Worm (Caenorhabditis elegans) whole organism, L1 larva: ENCODE data around the gene rpi-1.

ENCODE experiments used
- aly-2 ChIP-seq: fragments of 150-350 bp; optimal IDR thresholded peaks from 2 replicates; lab custom pipeline; 2014; ENCODE audit warnings: missing biosample characterization, missing genetic modification characterization
- blmp-1 ChIP-seq: fragments of 150-350 bp; optimal IDR thresholded peaks from 2 replicates; lab custom pipeline; 2014; ENCODE audit warnings: missing biosample characterization, missing genetic modification characterization
- dpl-1 ChIP-seq, 3 experiments: fragments of 150-350 bp in 2 of 3; sonication (generic microtip) in 1 of 3; optimal IDR thresholded peaks; 2 replicates each; lab custom pipeline; 2014 to 2017; ENCODE audit warnings: missing biosample characterization in 3 of 3, missing genetic modification characterization in 3 of 3, missing genetic modification reagents in 3 of 3
- egl-13 ChIP-seq: sonication (generic microtip); optimal IDR thresholded peaks from 2 replicates; lab custom pipeline; 2016; ENCODE audit warnings: missing genotype, missing genetic modification reagents, missing genetic modification characterization, missing compliant biosample characterization
- egl-27 ChIP-seq, 2 experiments: fragments of 150-350 bp in 1 of 2; sonication (generic microtip); optimal IDR thresholded peaks; 3 replicates each; lab custom pipeline; 2017 to 2018; ENCODE audit warnings: missing biosample characterization in 2 of 2, missing genetic modification characterization in 2 of 2, missing genetic modification reagents in 2 of 2
- elt-3 ChIP-seq, 6 experiments: fragments of 150-350 bp in 1 of 6; sonication (generic microtip); optimal IDR thresholded peaks; 2 replicates each; lab custom pipeline; 2017 to 2018; ENCODE audit warnings: missing biosample characterization in 6 of 6, missing genetic modification characterization in 6 of 6, inconsistent platforms in 1 of 6
- lin-14 ChIP-seq: fragments of 200-800 bp; sonication (Bioruptor generic); optimal IDR thresholded peaks from 2 replicates; lab custom pipeline; 2018; ENCODE audit warnings: mild to moderate bottlenecking, missing genetic modification characterization, moderate library complexity, missing compliant biosample characterization
- mdl-1 ChIP-seq, 2 experiments: fragments of 150-350 bp; optimal IDR thresholded peaks; 2 replicates each; lab custom pipeline; 2014 to 2017; ENCODE audit warnings: missing biosample characterization in 2 of 2, missing genetic modification characterization in 2 of 2, inconsistent platforms in 1 of 2
- nhr-237 ChIP-seq: fragments of 150-350 bp; optimal IDR thresholded peaks from 2 replicates; lab custom pipeline; 2014; ENCODE audit warnings: missing biosample characterization, missing genetic modification characterization
- nhr-28 ChIP-seq: fragments of 150-350 bp; optimal IDR thresholded peaks from 2 replicates; lab custom pipeline; 2014; ENCODE audit warnings: missing biosample characterization, missing genetic modification characterization
- pag-3 ChIP-seq: sonication (generic microtip); optimal IDR thresholded peaks from 2 replicates; lab custom pipeline; 2017; ENCODE audit warnings: missing genetic modification characterization, mild to moderate bottlenecking, missing compliant biosample characterization, antibody characterized with exemption, borderline replicate concordance; ENCODE audit not compliant: insufficient read depth
- sptf-1 ChIP-seq: fragments of 150-350 bp; optimal IDR thresholded peaks from 2 replicates; lab custom pipeline; 2014; ENCODE audit warnings: missing biosample characterization, missing genetic modification characterization
- unc-130 ChIP-seq: fragments of 150-350 bp; optimal IDR thresholded peaks from 2 replicates; lab custom pipeline; 2017; ENCODE audit warnings: missing biosample characterization, missing genetic modification characterization, inconsistent platforms
- ztf-11 ChIP-seq, 2 experiments: sonication (generic microtip); optimal IDR thresholded peaks; 2 replicates each; lab custom pipeline; 2016 to 2017; ENCODE audit warnings: missing genetic modification characterization in 2 of 2, missing biosample characterization in 1 of 2, missing compliant biosample characterization in 1 of 2

DNA sequence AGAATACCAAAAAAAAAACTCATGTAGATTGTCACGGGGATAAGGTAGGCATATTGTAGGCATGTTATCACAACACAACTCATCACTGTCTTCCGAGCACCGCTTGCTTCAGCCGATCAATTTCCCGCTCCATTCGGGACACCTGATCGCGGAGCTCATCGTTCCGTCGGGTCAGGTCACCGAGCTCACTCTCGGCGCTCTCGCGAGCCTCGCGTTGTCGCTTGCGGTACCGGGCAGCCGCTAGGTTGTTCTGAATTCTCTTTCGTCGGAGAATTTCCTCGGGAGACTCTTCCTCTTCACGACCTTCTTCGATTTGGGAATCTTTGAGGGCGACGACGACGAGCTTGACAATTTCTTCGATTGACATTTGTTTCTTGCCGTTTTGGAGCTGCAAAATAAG is 10.2 kb downstream of the rpi-1 start:
- no peak for TF ChIP-seq egl-13 (tag; lab: Kevin White, UChicago)
- no peak for TF ChIP-seq lin-14
- no peak for TF ChIP-seq aly-2 (tag; lab: Kevin White, UChicago)
- TF ChIP-seq ztf-11 (tag; optimal IDR thresholded peaks at IDR 0.05; lab: Kevin White, UChicago), result no peak
- TF ChIP-seq blmp-1, result no peak
- TF ChIP-seq nhr-28, result no peak
- no peak for TF ChIP-seq dpl-1 (GFP tag; optimal IDR thresholded peaks at IDR 0.05; lab: Kevin White, UChicago)
- TF ChIP-seq sptf-1 (tag; lab: Kevin White, UChicago), result no peak
- TF ChIP-seq nhr-237, result no peak
- TF ChIP-seq unc-130, result no peak
- no peak for TF ChIP-seq mdl-1 (tag; optimal IDR thresholded peaks at IDR 0.05; lab: Kevin White, UChicago)
- TF ChIP-seq egl-27 (tag; optimal IDR thresholded peaks at IDR 0.05; lab: Kevin White, UChicago), result no peak
- no peak for TF ChIP-seq pag-3 (tag; lab: Kevin White, UChicago)
- TF ChIP-seq elt-3 (tag; optimal IDR thresholded peaks at IDR 0.05; lab: Kevin White, UChicago), result no peak
